Fruit fly (Drosophila melanogaster) whole organism, embryonic: Measurements from ENCODE around the gene cert.

ENCODE experiments used
- BEAF-32 ChIP-seq: fragments of 200-800 bp; sonication (Bioruptor generic); optimal IDR thresholded peaks from 3 replicates; lab custom pipeline; 2017; ENCODE audit warnings: missing biosample characterization, missing genetic modification characterization, mild to moderate bottlenecking, moderate library complexity, missing genetic modification reagents
- BtbVII ChIP-seq: fragments of 200-800 bp; sonication (Bioruptor generic); optimal IDR thresholded peaks from 3 replicates; lab custom pipeline; 2017; ENCODE audit warnings: missing biosample characterization, mild to moderate bottlenecking, missing genetic modification characterization
- C15 ChIP-seq: fragments of 200-800 bp; sonication (Bioruptor generic); IDR thresholded peaks from 3 replicates; pipeline ENCODE4 v1.3.6; 2022; ENCODE audit warnings: missing biosample characterization, missing genetic modification characterization
- CG10462 ChIP-seq: fragments of 200-800 bp; sonication (Bioruptor generic); optimal IDR thresholded peaks from 2 replicates; lab custom pipeline; 2016; ENCODE audit warnings: missing biosample characterization, missing genetic modification characterization
- CG10565 ChIP-seq: fragments of 200-800 bp; sonication (Bioruptor generic); optimal IDR thresholded peaks from 3 replicates; lab custom pipeline; 2016; ENCODE audit warnings: missing biosample characterization, mild to moderate bottlenecking, missing genetic modification characterization
- CG11695 ChIP-seq: fragments of 200-800 bp; sonication (Bioruptor generic); IDR thresholded peaks from 3 replicates; pipeline ENCODE4 v1.3.6; 2022; ENCODE audit warnings: missing biosample characterization, missing genetic modification characterization
- CG11723 ChIP-seq: fragments of 200-800 bp; sonication (Bioruptor generic); optimal IDR thresholded peaks from 2 replicates; lab custom pipeline; 2017; ENCODE audit warnings: missing biosample characterization, mild to moderate bottlenecking, missing genetic modification characterization
- CG14014 ChIP-seq: fragments of 200-800 bp; sonication (Bioruptor generic); IDR thresholded peaks from 2 replicates; pipeline ENCODE4 v1.3.6; 2022; ENCODE audit warnings: missing biosample characterization, missing genetic modification characterization
- CG14441 ChIP-seq: fragments of 200-800 bp; sonication (Bioruptor generic); IDR thresholded peaks from 2 replicates; pipeline ENCODE4 v1.3.6; 2022; ENCODE audit warnings: missing biosample characterization, missing genetic modification characterization
- CG17328 ChIP-seq: fragments of 200-800 bp; sonication (Bioruptor generic); IDR thresholded peaks from 2 replicates; pipeline ENCODE4 v1.3.6; 2022; ENCODE audit warnings: missing biosample characterization, missing genetic modification characterization
- CG17612 ChIP-seq: fragments of 200-800 bp; sonication (Bioruptor generic); IDR thresholded peaks from 2 replicates; pipeline ENCODE4 v1.3.6; 2022; ENCODE audit warnings: missing biosample characterization, missing genetic modification characterization
- CG2116 ChIP-seq: fragments of 200-800 bp; sonication (Bioruptor generic); optimal IDR thresholded peaks from 3 replicates; lab custom pipeline; 2018; ENCODE audit warnings: missing biosample characterization, mild to moderate bottlenecking, missing genetic modification characterization
- CG2120 ChIP-seq: fragments of 200-800 bp; sonication (Bioruptor generic); optimal IDR thresholded peaks from 3 replicates; lab custom pipeline; 2016; ENCODE audit warnings: missing biosample characterization, missing genetic modification characterization
- CG3163 ChIP-seq: fragments of 200-800 bp; sonication (Bioruptor generic); optimal IDR thresholded peaks from 3 replicates; lab custom pipeline; 2016; ENCODE audit warnings: missing biosample characterization, missing genetic modification characterization
- CG33213 ChIP-seq: fragments of 200-800 bp; sonication (Bioruptor generic); optimal IDR thresholded peaks from 3 replicates; lab custom pipeline; 2016; ENCODE audit warnings: missing biosample characterization, missing genetic modification characterization
- CG34422 ChIP-seq: fragments of 200-800 bp; sonication (Bioruptor generic); IDR thresholded peaks from 3 replicates; pipeline ENCODE4 v1.3.6; 2022; ENCODE audit warnings: missing biosample characterization, missing genetic modification characterization
- CG4360 ChIP-seq: fragments of 200-800 bp; sonication (Bioruptor generic); IDR thresholded peaks from 2 replicates; pipeline ENCODE4 v1.3.6; 2022; ENCODE audit warnings: missing biosample characterization, missing genetic modification characterization
- CG4617 ChIP-seq: fragments of 200-800 bp; sonication (Bioruptor generic); optimal IDR thresholded peaks from 3 replicates; lab custom pipeline; 2016; ENCODE audit warnings: missing biosample characterization, missing genetic modification characterization, borderline replicate concordance
- CG4707 ChIP-seq: fragments of 200-800 bp; sonication (Bioruptor generic); optimal IDR thresholded peaks from 2 replicates; lab custom pipeline; 2018; ENCODE audit warnings: missing biosample characterization, mild to moderate bottlenecking, missing genetic modification characterization, moderate library complexity
- CG4730 ChIP-seq: fragments of 200-800 bp; sonication (Bioruptor generic); IDR thresholded peaks from 2 replicates; pipeline ENCODE4 v1.3.6; 2022; ENCODE audit warnings: missing biosample characterization, missing genetic modification characterization
- CG6654 ChIP-seq: fragments of 200-800 bp; sonication (Bioruptor generic); optimal IDR thresholded peaks from 2 replicates; lab custom pipeline; 2017; ENCODE audit warnings: missing biosample characterization, mild to moderate bottlenecking, missing genetic modification characterization
- CG6854 ChIP-seq: fragments of 200-800 bp; sonication (Bioruptor generic); optimal IDR thresholded peaks from 3 replicates; lab custom pipeline; 2017; ENCODE audit warnings: missing biosample characterization, mild to moderate bottlenecking, missing genetic modification characterization
- CG7556 ChIP-seq: fragments of 200-800 bp; sonication (Bioruptor generic); optimal IDR thresholded peaks from 2 replicates; lab custom pipeline; 2017; ENCODE audit warnings: missing biosample characterization, mild to moderate bottlenecking, missing genetic modification characterization
- CG8765 ChIP-seq: fragments of 200-800 bp; sonication (Bioruptor generic); IDR thresholded peaks from 2 replicates; pipeline ENCODE4 v1.3.6; 2022; ENCODE audit warnings: missing biosample characterization, missing genetic modification characterization
- CG9876 ChIP-seq: fragments of 200-800 bp; sonication (Bioruptor generic); optimal IDR thresholded peaks from 2 replicates; lab custom pipeline; 2016; ENCODE audit warnings: missing biosample characterization, missing genetic modification characterization
- CTCF ChIP-seq: fragments of 200-800 bp; sonication (Bioruptor generic); optimal IDR thresholded peaks from 2 replicates; lab custom pipeline; 2017; ENCODE audit warnings: missing biosample characterization, mild to moderate bottlenecking, missing genetic modification characterization, moderate library complexity
- Camta ChIP-seq: fragments of 200-800 bp; sonication (Bioruptor generic); optimal IDR thresholded peaks from 2 replicates; lab custom pipeline; 2016; ENCODE audit warnings: missing biosample characterization, missing genetic modification characterization
- D ChIP-seq, 2 experiments: fragments of 200-800 bp in 1 of 2; fragments of >200 bp in 1 of 2; sonication (Bioruptor generic) in 1 of 2; optimal IDR thresholded peaks; 2 replicates in 1 of 2; 3 replicates in 1 of 2; lab custom pipeline; 2017; ENCODE audit warnings: mild to moderate bottlenecking in 1 of 2, missing biosample characterization in 1 of 2, missing genetic modification characterization in 1 of 2, missing genetic modification reagents in 1 of 2
- Dbx ChIP-seq: fragments of 200-800 bp; sonication (Bioruptor generic); IDR thresholded peaks from 3 replicates; pipeline ENCODE4 v1.3.6; 2022; ENCODE audit warnings: missing biosample characterization, missing genetic modification characterization
- MESR4 ChIP-seq: fragments of 200-800 bp; sonication (Bioruptor generic); optimal IDR thresholded peaks from 2 replicates; lab custom pipeline; 2018; ENCODE audit warnings: missing biosample characterization, mild to moderate bottlenecking, missing genetic modification characterization, moderate library complexity
- Med ChIP-seq: fragments of 200-800 bp; sonication (Bioruptor generic); peaks from one replicate; lab custom pipeline; 2016; ENCODE audit warnings: missing biosample characterization, missing genetic modification characterization, mild to moderate bottlenecking, inconsistent platforms, moderate library complexity
- NC2α ChIP-seq: fragments of 200-800 bp; sonication (Bioruptor generic); optimal IDR thresholded peaks from 2 replicates; lab custom pipeline; 2016; ENCODE audit warnings: missing biosample characterization, missing genetic modification characterization
- NC2β ChIP-seq: fragments of 200-800 bp; sonication (Bioruptor generic); optimal IDR thresholded peaks from 2 replicates; lab custom pipeline; 2016; ENCODE audit warnings: missing biosample characterization, missing genetic modification characterization
- NFAT ChIP-seq: fragments of 200-800 bp; sonication (Bioruptor generic); IDR thresholded peaks from 2 replicates; pipeline ENCODE4 v1.3.6; 2022; ENCODE audit warnings: missing biosample characterization, missing genetic modification characterization
- NK7.1 ChIP-seq: fragments of 200-800 bp; sonication (Bioruptor generic); optimal IDR thresholded peaks from 3 replicates; lab custom pipeline; 2016; ENCODE audit warnings: missing biosample characterization, missing genetic modification characterization
- Rfx ChIP-seq: fragments of 200-800 bp; sonication (Bioruptor generic); IDR thresholded peaks from 2 replicates; pipeline ENCODE4 v1.3.6; 2022; ENCODE audit warnings: missing biosample characterization, missing genetic modification characterization
- Scr ChIP-seq: fragments of 200-800 bp; sonication (Bioruptor generic); IDR thresholded peaks from 2 replicates; pipeline ENCODE4 v1.3.6; 2022; ENCODE audit warnings: missing biosample characterization, missing genetic modification characterization; ENCODE audit not compliant: partially characterized antibody
- Sry-β ChIP-seq: fragments of 200-800 bp; sonication (Bioruptor generic); optimal IDR thresholded peaks from 2 replicates; lab custom pipeline; 2018; ENCODE audit warnings: missing biosample characterization, mild to moderate bottlenecking, missing genetic modification characterization, moderate library complexity
- cas ChIP-seq: fragments of 200-800 bp; sonication (Bioruptor generic); IDR thresholded peaks from 2 replicates; pipeline ENCODE4 v1.3.6; 2022; ENCODE audit warnings: missing biosample characterization, missing genetic modification characterization
- esg ChIP-seq: fragments of 200-800 bp; sonication (Bioruptor generic); conservative IDR thresholded peaks from 2 replicates; pipeline ENCODE4 v1.3.6; 2022; ENCODE audit warnings: missing biosample characterization, missing genetic modification characterization
- gcm ChIP-seq: fragments of 200-800 bp; sonication (Bioruptor generic); optimal IDR thresholded peaks from 2 replicates; lab custom pipeline; 2019; ENCODE audit warnings: missing biosample characterization, mild to moderate bottlenecking, missing genetic modification characterization, moderate library complexity
- gro ChIP-seq: fragments of 200-800 bp; sonication (Bioruptor generic); optimal IDR thresholded peaks from 2 replicates; lab custom pipeline; 2016; ENCODE audit warnings: missing biosample characterization, missing genetic modification characterization
- gsb-n ChIP-seq: fragments of 200-800 bp; sonication (Bioruptor generic); optimal IDR thresholded peaks from 3 replicates; lab custom pipeline; 2018; ENCODE audit warnings: missing biosample characterization, mild to moderate bottlenecking, missing genetic modification characterization
- insv ChIP-seq, 2 experiments: fragments of 200-800 bp; sonication (Bioruptor generic); optimal IDR thresholded peaks; 3 replicates each; lab custom pipeline; 2016 to 2018; ENCODE audit warnings: missing biosample characterization in 2 of 2, missing genetic modification characterization in 2 of 2
- inv ChIP-seq: fragments of 200-800 bp; sonication (Bioruptor generic); IDR thresholded peaks from 2 replicates; pipeline ENCODE4 v1.3.6; 2022; ENCODE audit warnings: missing biosample characterization, missing genetic modification characterization; ENCODE audit not compliant: partially characterized antibody
- mirr ChIP-seq: fragments of 200-800 bp; sonication (Bioruptor generic); optimal IDR thresholded peaks from 3 replicates; lab custom pipeline; 2018; ENCODE audit warnings: missing biosample characterization, mild to moderate bottlenecking, missing genetic modification characterization
- nerfin-1 ChIP-seq: fragments of 200-800 bp; sonication (Bioruptor generic); optimal IDR thresholded peaks from 3 replicates; lab custom pipeline; 2019; ENCODE audit warnings: missing biosample characterization, mild to moderate bottlenecking, missing genetic modification characterization, moderate library complexity
- run ChIP-seq: fragments of 200-800 bp; sonication (Bioruptor generic); optimal IDR thresholded peaks from 3 replicates; lab custom pipeline; 2018; ENCODE audit warnings: missing biosample characterization, mild to moderate bottlenecking, missing genetic modification characterization
- seq ChIP-seq: fragments of 200-800 bp; sonication (Bioruptor generic); IDR thresholded peaks from 2 replicates; pipeline ENCODE4 v1.3.6; 2022; ENCODE audit warnings: missing biosample characterization, missing genetic modification characterization
- slou ChIP-seq: fragments of 200-800 bp; sonication (Bioruptor generic); optimal IDR thresholded peaks from 3 replicates; lab custom pipeline; 2016; ENCODE audit warnings: missing biosample characterization, missing genetic modification characterization
- stwl ChIP-seq: fragments of 200-800 bp; sonication (Bioruptor generic); optimal IDR thresholded peaks from 3 replicates; lab custom pipeline; 2018; ENCODE audit warnings: missing biosample characterization, mild to moderate bottlenecking, missing genetic modification characterization, moderate library complexity
- usp ChIP-seq: fragments of >200 bp; optimal IDR thresholded peaks from 2 replicates; lab custom pipeline; 2017; ENCODE audit warnings: missing biosample characterization, missing genetic modification characterization
- zfh2 ChIP-seq: fragments of 200-800 bp; sonication (Bioruptor generic); optimal IDR thresholded peaks from 2 replicates; lab custom pipeline; 2016; ENCODE audit warnings: missing biosample characterization, missing genetic modification characterization

The cert gene

DNA sequence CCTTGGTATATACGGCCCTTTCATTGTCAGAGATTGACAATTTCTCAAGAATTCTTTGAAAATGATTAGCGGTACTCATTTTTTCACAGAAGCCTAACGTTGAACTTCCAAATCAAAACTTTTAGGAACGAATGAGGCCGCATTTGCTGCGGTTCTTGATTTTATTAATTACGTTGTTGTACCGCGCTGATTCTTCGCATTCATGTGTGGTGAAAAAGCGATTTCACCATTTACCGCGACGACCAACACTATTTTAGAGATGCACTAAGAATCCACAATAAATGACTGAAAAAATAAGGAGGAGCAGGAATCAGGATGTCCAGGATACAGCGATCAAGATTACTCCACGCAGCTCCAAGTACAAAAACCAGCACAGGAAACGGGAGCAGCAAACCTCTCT, 14.2 kb upstream of the cert start, which contains the start of the genes CG7194 and Sbp2 (continued):
- no peak for TF ChIP-seq BtbVII (GFP tag; lab: Kevin White, UChicago)
- TF ChIP-seq CG4617 (GFP tag; lab: Kevin White, UChicago) = peak; percentile 20
- peak; percentile 38 for TF ChIP-seq Med
- peak; percentile 32 for TF ChIP-seq BEAF-32 (GFP tag; lab: Kevin White, UChicago)
- no peak for TF ChIP-seq slou
- TF ChIP-seq run (tag; lab: Kevin White, UChicago) = no peak
- TF ChIP-seq CG4707 (GFP tag; lab: Kevin White, UChicago) = no peak
- no peak for TF ChIP-seq CG10462
- TF ChIP-seq Camta = no peak
- no peak for TF ChIP-seq CG9876 (GFP tag; lab: Kevin White, UChicago)
- no peak for TF ChIP-seq insv (GFP tag; optimal IDR thresholded peaks at IDR 0.05; lab: Kevin White, UChicago)
- no peak for TF ChIP-seq CG11723 (GFP tag; lab: Kevin White, UChicago)
- no peak for TF ChIP-seq gsb-n (tag; lab: Kevin White, UChicago)
- no peak for TF ChIP-seq CG7556 (GFP tag; lab: Kevin White, UChicago)
- peak; percentile 18 for TF ChIP-seq CG2120
- peak; percentile 17 for TF ChIP-seq CG2116 (GFP tag; lab: Kevin White, UChicago)
- TF ChIP-seq esg = no peak
- no peak for TF ChIP-seq CG17328 (GFP tag; lab: Robert Waterston, UW)
- no peak for TF ChIP-seq CG14014 (GFP tag; lab: Robert Waterston, UW)
- TF ChIP-seq nerfin-1 (tag; lab: Kevin White, UChicago) = no peak
- TF ChIP-seq MESR4 (GFP tag; lab: Kevin White, UChicago) = peak; percentile 47
- TF ChIP-seq mirr (GFP tag; lab: Kevin White, UChicago) = no peak
- peak; percentile 23 for TF ChIP-seq zfh2
- no peak for TF ChIP-seq CG17612 (GFP tag; lab: Robert Waterston, UW)
- TF ChIP-seq CG4360 (GFP tag; lab: Robert Waterston, UW) = peak; percentile 39
- no peak for TF ChIP-seq seq
- TF ChIP-seq gro (GFP tag; lab: Kevin White, UChicago) = no peak
- TF ChIP-seq NC2β (GFP tag; lab: Kevin White, UChicago) = no peak
- TF ChIP-seq stwl = peak; percentile 35
- no peak for TF ChIP-seq NC2α (GFP tag; lab: Kevin White, UChicago)
- no peak for TF ChIP-seq D (optimal IDR thresholded peaks at IDR 0.05; lab: Kevin White, UChicago)
- no peak for TF ChIP-seq D (GFP tag; optimal IDR thresholded peaks at IDR 0.05; lab: Kevin White, UChicago)
- TF ChIP-seq CG11695 (GFP tag; lab: Robert Waterston, UW) = no peak
- TF ChIP-seq CG6854 (GFP tag; lab: Kevin White, UChicago) = no peak
- TF ChIP-seq CTCF (GFP tag; lab: Kevin White, UChicago) = peak; percentile 47
- no peak for TF ChIP-seq CG10565
- no peak for TF ChIP-seq Rfx (GFP tag; lab: Robert Waterston, UW)
- TF ChIP-seq CG4730 (GFP tag; lab: Robert Waterston, UW) = no peak
- TF ChIP-seq CG8765 (GFP tag; lab: Robert Waterston, UW) = no peak
- TF ChIP-seq CG3163 (GFP tag; lab: Kevin White, UChicago) = no peak
- no peak for TF ChIP-seq usp
- TF ChIP-seq CG34422 = no peak
- TF ChIP-seq gcm (GFP tag; lab: Kevin White, UChicago) = no peak
- no peak for TF ChIP-seq C15 (GFP tag; lab: Robert Waterston, UW)
- no peak for TF ChIP-seq NK7.1 (GFP tag; lab: Kevin White, UChicago)
- TF ChIP-seq CG33213 (GFP tag; lab: Kevin White, UChicago) = no peak
- no peak for TF ChIP-seq Dbx (GFP tag; lab: Robert Waterston, UW)
- peak; percentile 10; the same call in 1 of the 2 replicates for TF ChIP-seq Scr
- TF ChIP-seq CG6654 = no peak
- peak; percentile 44 for TF ChIP-seq Sry-β (GFP tag; lab: Kevin White, UChicago)
- no peak for TF ChIP-seq inv (GFP tag; lab: Robert Waterston, UW)
- no peak for TF ChIP-seq CG14441
- no peak for TF ChIP-seq cas
- no peak for TF ChIP-seq NFAT (GFP tag; lab: Robert Waterston, UW)
